Fruit fly (Drosophila melanogaster): ENCODE results near the gene pes.

DNA sequence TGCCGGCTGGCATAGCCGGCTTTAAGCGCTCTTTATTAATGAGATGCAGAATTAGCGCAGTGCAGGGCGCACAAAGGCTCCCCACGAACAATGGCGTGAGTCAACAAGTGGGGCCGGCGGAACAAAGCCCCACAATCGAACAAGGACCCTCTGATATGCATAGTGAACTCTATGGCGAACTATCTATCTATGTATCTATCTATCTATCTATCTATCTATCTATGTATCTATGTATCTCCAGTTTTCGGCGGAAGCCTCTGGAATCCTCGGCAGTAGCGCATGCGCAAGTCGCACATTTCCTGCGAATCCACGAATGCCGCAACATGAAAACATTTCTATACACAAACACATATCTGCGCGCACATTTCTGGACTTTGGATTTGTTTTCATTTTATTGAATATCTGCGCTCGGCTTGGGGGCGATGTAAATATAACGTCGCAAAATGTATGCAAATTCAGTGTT is 6.6 kb upstream of the pes start:
- TF ChIP-seq usp (GFP tag; optimal IDR thresholded peaks at IDR 0.05) (no peak), Abd-B (GFP tag; optimal IDR thresholded peaks at IDR 0.05) (no peak), N (GFP tag; optimal IDR thresholded peaks at IDR 0.05) (no peak), dsf (GFP tag; optimal IDR thresholded peaks at IDR 0.05; ENCODE audit: borderline replicate concordance) (no peak), Dfd (GFP tag; optimal IDR thresholded peaks at IDR 0.05) (no peak), Hr83 (GFP tag; optimal IDR thresholded peaks at IDR 0.05; ENCODE audit: poor library complexity, severe bottlenecking) (no peak)

All from whole organism, wandering third instar larva.